Fruit fly (Drosophila melanogaster) whole organism, embryonic: ENCODE results near the gene CG6923.
A peak's percentile ranks its signal among the peaks of the same experiment; 100 is the strongest.

ENCODE experiments used
- Atf6 ChIP-seq: fragments of 200-800 bp; sonication (Bioruptor generic); IDR thresholded peaks from 2 replicates; pipeline ENCODE4 v1.3.6; 2022; ENCODE audit warnings: missing biosample characterization, missing genetic modification characterization
- CG1024 ChIP-seq: fragments of 200-800 bp; sonication (Bioruptor generic); IDR thresholded peaks from 2 replicates; pipeline ENCODE4 v1.3.6; 2022; ENCODE audit warnings: missing biosample characterization, missing genetic modification characterization
- CG11398 ChIP-seq: fragments of 200-800 bp; sonication (Bioruptor generic); optimal IDR thresholded peaks from 2 replicates; lab custom pipeline; 2016; ENCODE audit warnings: missing biosample characterization, missing genetic modification characterization
- CG11695 ChIP-seq: fragments of 200-800 bp; sonication (Bioruptor generic); IDR thresholded peaks from 3 replicates; pipeline ENCODE4 v1.3.6; 2022; ENCODE audit warnings: missing biosample characterization, missing genetic modification characterization
- CG12299 ChIP-seq: fragments of 200-800 bp; sonication (Bioruptor generic); optimal IDR thresholded peaks from 2 replicates; lab custom pipeline; 2018; ENCODE audit warnings: missing biosample characterization, mild to moderate bottlenecking, missing genetic modification characterization
- CG13624 ChIP-seq: fragments of 200-800 bp; sonication (Bioruptor generic); optimal IDR thresholded peaks from 2 replicates; lab custom pipeline; 2016; ENCODE audit warnings: missing biosample characterization, missing genetic modification characterization
- CG14441 ChIP-seq: fragments of 200-800 bp; sonication (Bioruptor generic); IDR thresholded peaks from 2 replicates; pipeline ENCODE4 v1.3.6; 2022; ENCODE audit warnings: missing biosample characterization, missing genetic modification characterization
- CG15514 ChIP-seq: fragments of 200-800 bp; sonication (Bioruptor generic); optimal IDR thresholded peaks from 3 replicates; lab custom pipeline; 2017; ENCODE audit warnings: missing biosample characterization, missing genetic modification characterization, mild to moderate bottlenecking, moderate library complexity, missing genetic modification reagents
- CG32532 ChIP-seq: fragments of 200-800 bp; sonication (Bioruptor generic); IDR thresholded peaks from 2 replicates; pipeline ENCODE4 v1.3.6; 2022; ENCODE audit warnings: missing biosample characterization, missing genetic modification characterization
- CG33213 ChIP-seq: fragments of 200-800 bp; sonication (Bioruptor generic); optimal IDR thresholded peaks from 3 replicates; lab custom pipeline; 2016; ENCODE audit warnings: missing biosample characterization, missing genetic modification characterization
- CG43689 ChIP-seq: fragments of 200-800 bp; sonication (Bioruptor generic); IDR thresholded peaks from 2 replicates; pipeline ENCODE4 v1.3.6; 2022; ENCODE audit warnings: missing biosample characterization, missing genetic modification characterization
- CG6254 ChIP-seq: fragments of 200-800 bp; sonication (Bioruptor generic); optimal IDR thresholded peaks from 3 replicates; lab custom pipeline; 2017; ENCODE audit warnings: mild to moderate bottlenecking, missing biosample characterization, missing genetic modification reagents, missing genetic modification characterization
- CG6683 ChIP-seq: fragments of 200-800 bp; sonication (Bioruptor generic); optimal IDR thresholded peaks from 2 replicates; lab custom pipeline; 2017; ENCODE audit warnings: missing biosample characterization, mild to moderate bottlenecking, missing genetic modification characterization, missing genetic modification reagents
- CG8388 ChIP-seq: fragments of 200-800 bp; sonication (Bioruptor generic); optimal IDR thresholded peaks from 2 replicates; lab custom pipeline; 2019; ENCODE audit warnings: missing biosample characterization, mild to moderate bottlenecking, missing genetic modification characterization, moderate library complexity
- CG9215 ChIP-seq: fragments of 200-800 bp; sonication (Bioruptor generic); IDR thresholded peaks from 2 replicates; pipeline ENCODE4 v1.3.6; 2022; ENCODE audit warnings: missing biosample characterization, missing genetic modification characterization
- CG9437 ChIP-seq: fragments of 200-800 bp; sonication (Bioruptor generic); optimal IDR thresholded peaks from 2 replicates; lab custom pipeline; 2018; ENCODE audit warnings: missing biosample characterization, mild to moderate bottlenecking, missing genetic modification characterization
- CoRest ChIP-seq: fragments of 200-800 bp; sonication (Bioruptor generic); optimal IDR thresholded peaks from 3 replicates; lab custom pipeline; 2018; ENCODE audit warnings: missing biosample characterization, mild to moderate bottlenecking, missing genetic modification characterization, moderate library complexity
- Drgx ChIP-seq: fragments of 200-800 bp; sonication (Bioruptor generic); IDR thresholded peaks from 2 replicates; pipeline ENCODE4 v1.3.6; 2022; ENCODE audit warnings: missing biosample characterization, missing genetic modification characterization
- Elba2 ChIP-seq: fragments of 200-800 bp; sonication (Bioruptor generic); optimal IDR thresholded peaks from 3 replicates; lab custom pipeline; 2016; ENCODE audit warnings: missing biosample characterization, missing genetic modification characterization
- Gsc ChIP-seq: fragments of 200-800 bp; sonication (Bioruptor generic); IDR thresholded peaks from 2 replicates; pipeline ENCODE4 v1.3.6; 2022; ENCODE audit warnings: missing biosample characterization, missing genetic modification characterization
- Hmx ChIP-seq: fragments of 200-800 bp; sonication (Bioruptor generic); optimal IDR thresholded peaks from 2 replicates; lab custom pipeline; 2016; ENCODE audit warnings: missing biosample characterization, missing genetic modification characterization
- Nf-YA ChIP-seq: fragments of 200-800 bp; sonication (Bioruptor generic); IDR thresholded peaks from 2 replicates; pipeline ENCODE4 v1.3.6; 2022; ENCODE audit warnings: missing biosample characterization, missing genetic modification characterization
- Pdp1 ChIP-seq, 2 experiments: fragments of 200-800 bp; sonication (Bioruptor generic); optimal IDR thresholded peaks; 3 replicates each; lab custom pipeline; 2016; ENCODE audit warnings: missing biosample characterization in 2 of 2, missing genetic modification characterization in 2 of 2, mild to moderate bottlenecking in 1 of 2, moderate library complexity in 1 of 2
- Ptx1 ChIP-seq: fragments of 200-800 bp; sonication (Bioruptor generic); IDR thresholded peaks from 2 replicates; pipeline ENCODE4 v1.3.6; 2022; ENCODE audit warnings: missing biosample characterization, missing genetic modification characterization
- Vsx1 ChIP-seq: fragments of 200-800 bp; sonication (Bioruptor generic); optimal IDR thresholded peaks from 2 replicates; lab custom pipeline; 2017; ENCODE audit warnings: missing biosample characterization, mild to moderate bottlenecking, missing genetic modification characterization, missing genetic modification reagents
- al ChIP-seq: fragments of 200-800 bp; sonication (Bioruptor generic); IDR thresholded peaks from 2 replicates; pipeline ENCODE4 v1.3.6; 2022; ENCODE audit warnings: missing biosample characterization, missing genetic modification characterization
- ap ChIP-seq: fragments of 200-800 bp; sonication (Bioruptor generic); IDR thresholded peaks from 2 replicates; pipeline ENCODE4 v1.3.6; 2022; ENCODE audit warnings: missing biosample characterization, missing genetic modification characterization
- bcd ChIP-seq: fragments of 200-800 bp; sonication (Bioruptor generic); optimal IDR thresholded peaks from 2 replicates; lab custom pipeline; 2017; ENCODE audit warnings: missing biosample characterization, mild to moderate bottlenecking, missing genetic modification characterization
- bigmax ChIP-seq: fragments of 200-800 bp; sonication (Bioruptor generic); optimal IDR thresholded peaks from 2 replicates; lab custom pipeline; 2018; ENCODE audit warnings: missing biosample characterization, mild to moderate bottlenecking, missing genetic modification characterization
- caup ChIP-seq: fragments of 200-800 bp; sonication (Bioruptor generic); optimal IDR thresholded peaks from 3 replicates; lab custom pipeline; 2017; ENCODE audit warnings: missing biosample characterization, mild to moderate bottlenecking, missing genetic modification characterization, moderate library complexity; ENCODE audit not compliant: severe bottlenecking
- cwo ChIP-seq: fragments of 200-800 bp; sonication (Bioruptor generic); optimal IDR thresholded peaks from 3 replicates; lab custom pipeline; 2017; ENCODE audit warnings: missing biosample characterization, missing genetic modification characterization, mild to moderate bottlenecking, moderate library complexity, missing genetic modification reagents
- dmrt11E ChIP-seq: fragments of 200-800 bp; sonication (Bioruptor generic); optimal IDR thresholded peaks from 3 replicates; lab custom pipeline; 2018; ENCODE audit warnings: missing biosample characterization, mild to moderate bottlenecking, missing genetic modification characterization, moderate library complexity
- dpn ChIP-seq, 2 experiments: fragments of 200-800 bp; sonication (Bioruptor generic); optimal IDR thresholded peaks; 3 replicates each; lab custom pipeline; 2016; ENCODE audit warnings: missing biosample characterization in 2 of 2, missing genetic modification characterization in 2 of 2
- esg ChIP-seq: fragments of 200-800 bp; sonication (Bioruptor generic); conservative IDR thresholded peaks from 2 replicates; pipeline ENCODE4 v1.3.6; 2022; ENCODE audit warnings: missing biosample characterization, missing genetic modification characterization
- eyg ChIP-seq: fragments of 200-800 bp; sonication (Bioruptor generic); optimal IDR thresholded peaks from 3 replicates; lab custom pipeline; 2016; ENCODE audit warnings: missing biosample characterization, missing genetic modification characterization
- fd96Cb ChIP-seq: fragments of 200-800 bp; sonication (Bioruptor generic); optimal IDR thresholded peaks from 2 replicates; lab custom pipeline; 2018; ENCODE audit warnings: missing biosample characterization, mild to moderate bottlenecking, missing genetic modification characterization, moderate library complexity
- ftz-f1 ChIP-seq: fragments of 200-800 bp; sonication (Bioruptor generic); optimal IDR thresholded peaks from 2 replicates; lab custom pipeline; 2016; ENCODE audit warnings: missing biosample characterization, missing genetic modification characterization
- gro ChIP-seq: fragments of 200-800 bp; sonication (Bioruptor generic); optimal IDR thresholded peaks from 2 replicates; lab custom pipeline; 2016; ENCODE audit warnings: missing biosample characterization, missing genetic modification characterization
- kay ChIP-seq: fragments of 200-800 bp; sonication (Bioruptor generic); optimal IDR thresholded peaks from 2 replicates; lab custom pipeline; 2016; ENCODE audit warnings: missing biosample characterization, missing genetic modification characterization
- nerfin-2 ChIP-seq: fragments of 200-800 bp; sonication (Bioruptor generic); IDR thresholded peaks from 2 replicates; pipeline ENCODE4 v1.3.6; 2022; ENCODE audit warnings: missing biosample characterization, missing genetic modification characterization; ENCODE audit not compliant: partially characterized antibody
- pb ChIP-seq: fragments of 200-800 bp; sonication (Bioruptor generic); optimal IDR thresholded peaks from 3 replicates; lab custom pipeline; 2016; ENCODE audit warnings: missing biosample characterization, missing genetic modification characterization
- pho ChIP-seq: fragments of 200-800 bp; sonication (Bioruptor generic); optimal IDR thresholded peaks from 2 replicates; lab custom pipeline; 2016; ENCODE audit warnings: missing biosample characterization, missing genetic modification characterization
- psq ChIP-seq: fragments of 200-800 bp; sonication (Bioruptor generic); optimal IDR thresholded peaks from 2 replicates; lab custom pipeline; 2017; ENCODE audit warnings: missing biosample characterization, missing genetic modification characterization
- pum ChIP-seq: fragments of 200-800 bp; sonication (Bioruptor generic); optimal IDR thresholded peaks from 2 replicates; lab custom pipeline; 2016; ENCODE audit warnings: missing biosample characterization, missing genetic modification characterization
- sna ChIP-seq: fragments of 200-800 bp; sonication (Bioruptor generic); IDR thresholded peaks from 2 replicates; pipeline ENCODE4 v1.3.6; 2022; ENCODE audit warnings: missing biosample characterization, missing genetic modification characterization; ENCODE audit not compliant: partially characterized antibody
- tio ChIP-seq: fragments of 200-800 bp; sonication (Bioruptor generic); optimal IDR thresholded peaks from 2 replicates; lab custom pipeline; 2017; ENCODE audit warnings: missing biosample characterization, missing genetic modification characterization, inconsistent platforms
- tup ChIP-seq: fragments of 200-800 bp; sonication (Bioruptor generic); optimal IDR thresholded peaks from 2 replicates; lab custom pipeline; 2016; ENCODE audit warnings: missing biosample characterization, mild to moderate bottlenecking, missing genetic modification characterization, moderate library complexity
- unc-4 ChIP-seq: fragments of 200-800 bp; sonication (Bioruptor generic); IDR thresholded peaks from 2 replicates; pipeline ENCODE4 v1.3.6; 2022; ENCODE audit warnings: missing biosample characterization, missing genetic modification characterization; ENCODE audit not compliant: partially characterized antibody
- vfl ChIP-seq: fragments of 200-800 bp; sonication (Bioruptor generic); optimal IDR thresholded peaks from 2 replicates; lab custom pipeline; 2016; ENCODE audit warnings: missing biosample characterization, missing genetic modification characterization
- zfh1 ChIP-seq: fragments of 200-800 bp; sonication (Bioruptor generic); IDR thresholded peaks from 3 replicates; pipeline ENCODE4 v1.3.6; 2022; ENCODE audit warnings: missing biosample characterization, missing genetic modification characterization

The CG6923 gene

dm6 chr3R:11780181-11780688, 30.4 kb upstream of the CG6923 start (continued):
- TF ChIP-seq cwo (GFP tag; lab: Kevin White, UChicago) (peak; percentile 62), bigmax (no peak), caup (GFP tag; lab: Kevin White, UChicago) (peak; percentile 58), CG11398 (GFP tag; lab: Kevin White, UChicago) (no peak), ap (GFP tag; lab: Robert Waterston, UW) (peak; percentile 75; the same call in 1 of the 2 replicates), CoRest (peak; percentile 96), CG6683 (GFP tag; lab: Kevin White, UChicago) (peak; percentile 61), CG33213 (GFP tag; lab: Kevin White, UChicago) (no peak), sna (GFP tag; lab: Robert Waterston, UW) (no peak), kay (GFP tag; lab: Kevin White, UChicago) (peak; percentile 79), Atf6 (GFP tag; lab: Robert Waterston, UW) (peak; percentile 57; the same call in 1 of the 2 replicates), bcd (GFP tag; lab: Kevin White, UChicago) (peak; percentile 92), fd96Cb (tag; lab: Kevin White, UChicago) (peak; percentile 98), Pdp1 (GFP tag; optimal IDR thresholded peaks at IDR 0.05; lab: Kevin White, UChicago) (peak; percentile 28 to 76), Ptx1 (GFP tag; lab: Robert Waterston, UW) (peak; percentile 85), zfh1 (GFP tag; lab: Robert Waterston, UW) (peak; percentile 96), Gsc (GFP tag; lab: Robert Waterston, UW) (peak; percentile 75), CG14441 (GFP tag; lab: Robert Waterston, UW) (no peak), pho (no peak), Nf-YA (GFP tag; lab: Robert Waterston, UW) (peak; percentile 81), dpn (GFP tag; optimal IDR thresholded peaks at IDR 0.05; lab: Kevin White, UChicago) (peak; percentile 4 to 86), esg (peak; percentile 78), CG32532 (GFP tag; lab: Robert Waterston, UW) (peak; percentile 31; the same call in 1 of the 2 replicates), al (GFP tag; lab: Robert Waterston, UW) (no peak), unc-4 (GFP tag; lab: Robert Waterston, UW) (no peak), ftz-f1 (GFP tag; lab: Kevin White, UChicago) (no peak), CG13624 (GFP tag; lab: Kevin White, UChicago) (no peak), CG43689 (GFP tag; lab: Robert Waterston, UW) (no peak), CG15514 (GFP tag; lab: Kevin White, UChicago) (peak; percentile 12), Drgx (peak; percentile 95), CG12299 (tag; lab: Kevin White, UChicago) (peak; percentile 80), dmrt11E (tag; lab: Kevin White, UChicago) (peak; percentile 100), gro (GFP tag; lab: Kevin White, UChicago) (no peak), CG9215 (GFP tag; lab: Robert Waterston, UW) (no peak), CG6254 (GFP tag; lab: Kevin White, UChicago) (peak; percentile 93), CG1024 (GFP tag; lab: Robert Waterston, UW) (peak; percentile 80), CG8388 (GFP tag; lab: Kevin White, UChicago) (peak; percentile 95), psq (GFP tag; lab: Kevin White, UChicago) (peak; percentile 84), Hmx (GFP tag; lab: Kevin White, UChicago) (no peak), tup (GFP tag; lab: Kevin White, UChicago) (no peak), nerfin-2 (GFP tag; lab: Robert Waterston, UW) (no peak), eyg (no peak), CG11695 (GFP tag; lab: Robert Waterston, UW) (peak; percentile 70; the same call in 2 of the 3 replicates), vfl (GFP tag; lab: Kevin White, UChicago) (no peak), pb (no peak), Vsx1 (GFP tag; lab: Kevin White, UChicago) (peak; percentile 89), tio (GFP tag; lab: Kevin White, UChicago) (peak; percentile 92), pum (GFP tag; lab: Kevin White, UChicago) (peak; percentile 66), Elba2 (GFP tag; lab: Kevin White, UChicago) (peak; percentile 66), CG9437 (GFP tag; lab: Kevin White, UChicago) (peak; percentile 88)
